Worm (Caenorhabditis elegans): ENCODE results near the gene Y39G8B.5.
"Not testable (repeated sequence)": the region's sequence is repeated elsewhere in the genome, so short reads cannot be mapped to it uniquely, and the experiment has no call there.

Gene Y39G8B.5

ce11 chrII:14032705-14033104 is 41.1 kb upstream of the Y39G8B.5 start:
- TF ChIP-seq tbx-11 (GFP tag; IDR thresholded peaks at IDR 0.05) (no peak), ceh-36 (tag; optimal IDR thresholded peaks at IDR 0.05) (no peak), scrt-1 (GFP tag; IDR thresholded peaks at IDR 0.05) (no peak), flt-1 (GFP tag; IDR thresholded peaks at IDR 0.05) (no peak), hmg-4 (GFP tag; optimal IDR thresholded peaks at IDR 0.05) (no peak), ets-7 (tag; optimal IDR thresholded peaks at IDR 0.05) (no peak), tra-4 (tag; optimal IDR thresholded peaks at IDR 0.05) (no peak), hmbx-1 (tag; optimal IDR thresholded peaks at IDR 0.05) (no peak), sea-1 (GFP tag; conservative IDR thresholded peaks at IDR 0.05) (no peak), ceh-13 (GFP tag; optimal IDR thresholded peaks at IDR 0.05) (no peak), hnd-1 (tag; optimal IDR thresholded peaks at IDR 0.05) (no peak), aly-1 (tag; optimal IDR thresholded peaks at IDR 0.05) (no peak), ama-1 (optimal IDR thresholded peaks at IDR 0.05) (no peak)

DNA sequence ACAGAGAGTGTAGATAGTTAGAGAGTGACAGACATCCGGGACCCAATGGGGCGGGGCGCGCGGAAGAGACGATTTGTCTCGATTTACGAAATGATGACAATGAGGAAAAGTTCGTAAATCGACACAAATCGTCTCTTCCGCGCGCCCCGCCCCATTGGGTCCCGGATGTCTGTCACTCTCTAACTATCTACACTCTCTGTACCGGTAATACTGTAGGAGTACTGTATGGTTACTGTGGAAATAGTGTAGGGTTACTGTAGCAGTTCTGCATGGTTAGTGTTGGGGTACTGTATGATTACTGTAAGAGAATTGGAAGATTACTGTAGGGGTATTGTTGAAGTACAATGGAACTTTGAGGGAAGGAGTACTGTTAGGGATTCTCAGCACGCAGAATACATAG is 29.6 kb upstream of the Y39G8B.5 start, which contains the start of gene F01D5.10:
F01D5.10 (minus strand) TSS at position 101 of the 400 bp plus-strand sequence.
- TF ChIP-seq hmbx-1, tra-4, F13C5.2 (tag; optimal IDR thresholded peaks at IDR 0.05): not testable (repeated sequence)

DNA sequence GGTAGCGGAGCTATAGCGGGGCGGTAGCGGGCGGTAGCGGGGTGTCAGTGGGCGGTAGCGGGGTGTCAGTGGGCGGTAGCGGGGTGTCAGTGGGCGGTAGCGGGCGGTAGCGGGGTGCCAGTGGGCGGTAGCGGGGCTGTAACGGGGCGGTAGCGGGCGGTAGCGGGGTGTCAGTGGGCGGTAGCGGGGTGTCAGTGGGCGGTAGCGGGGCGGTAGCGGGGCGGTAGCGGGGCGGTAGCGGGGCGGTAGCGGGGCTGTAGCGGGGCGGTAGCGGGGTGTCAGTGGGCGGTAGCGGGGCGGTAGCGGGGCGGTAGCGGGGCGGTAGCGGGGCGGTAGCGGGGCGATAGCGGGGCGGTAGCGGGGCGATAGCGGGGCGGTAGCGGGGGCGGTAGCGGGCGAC is 28.0 kb upstream of the Y39G8B.5 start:
- 0 out of 2 replicates have a peak, but pooled peaks have one; percentile 51 for TF ChIP-seq sea-1 (GFP tag; conservative IDR thresholded peaks at IDR 0.05)
- peak; percentile 68; the same call in 1 of the 2 replicates for TF ChIP-seq pes-1 (GFP tag; IDR thresholded peaks at IDR 0.05)
- 0 out of 2 replicates have a peak, but pooled peaks have one; percentile 43 for TF ChIP-seq scrt-1 (GFP tag; IDR thresholded peaks at IDR 0.05)
- TF ChIP-seq tbx-37 (GFP tag; conservative IDR thresholded peaks at IDR 0.05): peak; percentile 37
- peak; percentile 63; the same call in 1 of the 2 replicates for TF ChIP-seq tbx-11 (GFP tag; IDR thresholded peaks at IDR 0.05)
- TF ChIP-seq hmg-4 (GFP tag; optimal IDR thresholded peaks at IDR 0.05): peak; percentile 36

ce11 chrII:14018887-14019286 is 27.2 kb upstream of the Y39G8B.5 start:
- TF ChIP-seq aly-1 (tag; optimal IDR thresholded peaks at IDR 0.05) (no peak), hnd-1 (tag; optimal IDR thresholded peaks at IDR 0.05) (no peak), B0310.2 (tag; optimal IDR thresholded peaks at IDR 0.05) (no peak), ets-7 (tag; optimal IDR thresholded peaks at IDR 0.05) (no peak), ceh-36 (tag; optimal IDR thresholded peaks at IDR 0.05) (no peak), tra-4 (tag; optimal IDR thresholded peaks at IDR 0.05) (no peak), ceh-13 (GFP tag; optimal IDR thresholded peaks at IDR 0.05) (no peak), tbx-11 (GFP tag; IDR thresholded peaks at IDR 0.05) (no peak), ama-1 (optimal IDR thresholded peaks at IDR 0.05) (no peak), pes-1 (GFP tag; IDR thresholded peaks at IDR 0.05) (no peak)

DNA sequence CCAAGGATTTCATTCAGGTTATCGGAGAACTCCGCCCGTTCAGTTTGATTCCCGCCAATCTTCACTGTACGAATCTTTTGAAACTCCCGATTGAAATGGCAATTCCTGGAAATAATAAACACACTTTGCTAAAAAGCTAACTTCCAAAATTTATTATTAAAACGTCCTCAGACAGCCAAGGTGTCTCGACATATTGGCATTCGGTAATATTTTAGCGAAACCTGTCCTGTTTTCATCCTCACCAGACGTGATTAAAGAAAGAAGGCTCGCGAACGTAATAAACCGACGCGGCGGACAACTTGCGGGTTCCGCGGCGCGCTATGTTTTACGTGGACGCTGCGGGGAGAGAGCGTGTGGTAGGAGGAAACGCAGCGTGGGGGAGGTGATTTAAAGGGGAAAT is 26.6 kb upstream of the Y39G8B.5 start:
- peak; percentile 78 for TF ChIP-seq ama-1 (optimal IDR thresholded peaks at IDR 0.05)
- TF ChIP-seq F13C5.2 (tag; optimal IDR thresholded peaks at IDR 0.05): peak; percentile 24
- no peak for TF ChIP-seq pes-1 (GFP tag; IDR thresholded peaks at IDR 0.05)
- TF ChIP-seq ets-7 (tag; optimal IDR thresholded peaks at IDR 0.05): no peak
- TF ChIP-seq ceh-36 (tag; optimal IDR thresholded peaks at IDR 0.05): no peak
- peak; percentile 68 for TF ChIP-seq hmg-4 (GFP tag; optimal IDR thresholded peaks at IDR 0.05)
- TF ChIP-seq tra-4 (tag; optimal IDR thresholded peaks at IDR 0.05): no peak
- no peak for TF ChIP-seq scrt-1 (GFP tag; IDR thresholded peaks at IDR 0.05)

- TF ChIP-seq tbx-37 (GFP tag; conservative IDR thresholded peaks at IDR 0.05) (no peak), hmbx-1 (tag; optimal IDR thresholded peaks at IDR 0.05) (no peak), scrt-1 (GFP tag; IDR thresholded peaks at IDR 0.05) (no peak), tbx-11 (GFP tag; IDR thresholded peaks at IDR 0.05) (no peak), F13C5.2 (tag; optimal IDR thresholded peaks at IDR 0.05) (no peak), pes-1 (GFP tag; IDR thresholded peaks at IDR 0.05) (no peak), hmg-4 (GFP tag; optimal IDR thresholded peaks at IDR 0.05) (no peak), ceh-13 (GFP tag; optimal IDR thresholded peaks at IDR 0.05) (no peak), aly-1 (tag; optimal IDR thresholded peaks at IDR 0.05) (no peak), hnd-1 (tag; optimal IDR thresholded peaks at IDR 0.05) (no peak), sea-1 (GFP tag; conservative IDR thresholded peaks at IDR 0.05) (no peak), tra-4 (tag; optimal IDR thresholded peaks at IDR 0.05) (no peak), ets-7 (tag; optimal IDR thresholded peaks at IDR 0.05) (no peak), ceh-36 (tag; optimal IDR thresholded peaks at IDR 0.05) (no peak), flt-1 (GFP tag; IDR thresholded peaks at IDR 0.05) (no peak), B0310.2 (tag; optimal IDR thresholded peaks at IDR 0.05) (no peak)
Observed at ce11 chrII:14016865-14017264, 25.2 kb upstream of the Y39G8B.5 start, which contains the start of gene cyp-37A1. TSS of gene cyp-37A1 (minus strand) at chrII:14016965.

DNA sequence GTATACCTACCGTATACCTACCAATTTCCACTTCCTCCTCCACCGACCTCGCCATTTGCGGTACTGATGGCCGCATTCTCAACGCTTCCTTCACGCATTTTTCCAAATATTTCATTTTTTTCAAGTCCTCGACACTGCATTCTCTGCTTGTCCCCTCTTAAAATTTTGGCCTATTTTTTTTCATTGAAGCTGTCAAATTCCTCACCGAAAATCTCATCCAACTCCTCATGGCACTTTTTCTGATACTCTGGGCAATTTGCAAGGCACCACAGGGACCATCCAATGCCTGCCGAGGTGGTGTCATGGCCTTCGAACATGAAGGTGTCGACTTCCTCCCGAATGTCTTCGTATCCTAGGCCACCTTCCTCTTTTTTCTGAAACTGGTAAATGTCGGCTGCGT is 23.0 kb upstream of the Y39G8B.5 start:
- no peak for TF ChIP-seq tbx-37 (GFP tag; conservative IDR thresholded peaks at IDR 0.05)
- TF ChIP-seq ceh-36 (tag; optimal IDR thresholded peaks at IDR 0.05): no peak
- no peak for TF ChIP-seq F13C5.2 (tag; optimal IDR thresholded peaks at IDR 0.05)
- TF ChIP-seq hmg-4 (GFP tag; optimal IDR thresholded peaks at IDR 0.05): no peak
- no peak for TF ChIP-seq hmbx-1 (tag; optimal IDR thresholded peaks at IDR 0.05)
- TF ChIP-seq tra-4 (tag; optimal IDR thresholded peaks at IDR 0.05): no peak
- no peak for TF ChIP-seq hnd-1 (tag; optimal IDR thresholded peaks at IDR 0.05)
- no peak for TF ChIP-seq sea-1 (GFP tag; conservative IDR thresholded peaks at IDR 0.05)
- no peak for TF ChIP-seq pes-1 (GFP tag; IDR thresholded peaks at IDR 0.05)
- TF ChIP-seq flt-1 (GFP tag; IDR thresholded peaks at IDR 0.05): no peak
- no peak for TF ChIP-seq ets-7 (tag; optimal IDR thresholded peaks at IDR 0.05)
- TF ChIP-seq scrt-1 (GFP tag; IDR thresholded peaks at IDR 0.05): no peak
- no peak for TF ChIP-seq ceh-13 (GFP tag; optimal IDR thresholded peaks at IDR 0.05)
- no peak for TF ChIP-seq B0310.2 (tag; optimal IDR thresholded peaks at IDR 0.05)
- no peak for TF ChIP-seq aly-1 (tag; optimal IDR thresholded peaks at IDR 0.05)
- no peak for TF ChIP-seq tbx-11 (GFP tag; IDR thresholded peaks at IDR 0.05)

Data from whole organism, early embryonic.